Worm (Caenorhabditis elegans): ENCODE results near the gene wrt-2.

- no peak for TF ChIP-seq nhr-2 (tag; optimal IDR thresholded peaks at IDR 0.05)
- TF ChIP-seq blmp-1 (tag; optimal IDR thresholded peaks at IDR 0.05): no peak
- TF ChIP-seq pha-4 (tag; optimal IDR thresholded peaks at IDR 0.05): no peak
- TF ChIP-seq nhr-12 (tag; optimal IDR thresholded peaks at IDR 0.05): no peak
- no peak for TF ChIP-seq elt-3 (tag; optimal IDR thresholded peaks at IDR 0.05)
These were observed 44.9 kb downstream of the wrt-2 start for ce11 chrX:3049233-3049632.

Data from whole organism, mixed stage, embryonic.